Fruit fly (Drosophila melanogaster): ENCODE data around the gene CG6761.

The CG6761 gene

DNA sequence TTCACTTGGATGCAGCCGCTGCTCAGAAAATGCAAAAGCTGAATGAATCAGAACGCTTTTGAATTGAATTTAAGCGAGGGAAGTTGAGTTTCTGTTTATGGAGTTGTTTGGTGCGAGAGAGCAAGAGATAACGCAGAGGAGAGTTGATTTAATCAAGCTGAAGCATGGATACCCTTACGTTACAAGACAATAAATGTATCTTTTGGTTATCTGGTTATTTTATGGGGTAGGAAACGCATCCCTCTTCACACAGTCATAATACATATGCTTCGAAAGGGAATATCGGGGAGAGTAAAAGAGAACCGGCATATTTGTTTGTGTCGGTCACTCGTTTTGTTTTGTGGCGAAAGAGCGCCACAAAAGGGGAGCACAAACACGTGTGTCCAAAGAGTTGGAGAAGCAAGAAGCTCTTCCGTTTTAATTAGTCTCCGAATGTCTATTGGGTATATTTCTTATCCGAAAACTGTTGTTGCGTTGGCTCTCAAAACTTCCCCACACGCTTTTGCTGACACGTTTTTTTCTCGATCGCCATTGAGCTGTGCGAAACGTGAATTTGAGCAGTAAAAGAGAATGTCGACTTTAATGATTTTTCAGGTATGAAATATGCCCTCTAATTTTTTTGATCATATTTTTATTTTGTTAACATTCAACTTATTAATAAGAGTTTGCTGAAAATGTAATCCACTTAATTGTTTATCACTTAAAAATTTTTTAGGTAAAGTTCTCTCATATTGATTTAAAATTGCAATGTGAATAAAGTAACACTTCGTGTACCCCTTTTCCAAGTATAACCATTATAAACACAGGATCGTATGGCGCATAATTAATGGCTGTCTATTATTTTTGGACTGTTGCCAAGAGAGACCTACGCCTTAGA, 6.5 kb downstream of the CG6761 start, which contains the start of gene Prps (continued):
- TF ChIP-seq hbn (GFP tag; IDR thresholded peaks at IDR 0.05; ENCODE audit: partially characterized antibody), result 0 out of 2 replicates have a peak, but pooled peaks have one; percentile 12
- TF ChIP-seq CG4820 (GFP tag; optimal IDR thresholded peaks at IDR 0.05), result peak; percentile 68
- no peak for TF ChIP-seq HLHmδ (GFP tag; optimal IDR thresholded peaks at IDR 0.05)
- TF ChIP-seq CG11247 (GFP tag; IDR thresholded peaks at IDR 0.05), result peak; percentile 61
- TF ChIP-seq Ssrp (tag; optimal IDR thresholded peaks at IDR 0.05), result no peak
- TF ChIP-seq CG8089 (GFP tag; optimal IDR thresholded peaks at IDR 0.05), result peak; percentile 59
- TF ChIP-seq Blimp-1 (GFP tag; optimal IDR thresholded peaks at IDR 0.05), result peak; percentile 72
- peak; percentile 66 to 75 for TF ChIP-seq Hr51 (GFP tag; optimal IDR thresholded peaks at IDR 0.05)
- TF ChIP-seq odd (GFP tag; optimal IDR thresholded peaks at IDR 0.05), result peak; percentile 65
- peak; percentile 62 for TF ChIP-seq Sox102F (GFP tag; optimal IDR thresholded peaks at IDR 0.05)
- TF ChIP-seq CG6791 (GFP tag; IDR thresholded peaks at IDR 0.05; ENCODE audit: partially characterized antibody), result no peak
- TF ChIP-seq ara (GFP tag; IDR thresholded peaks at IDR 0.05), result peak; percentile 55; the same call in 1 of the 2 replicates
- peak; percentile 64 for TF ChIP-seq Optix (GFP tag; IDR thresholded peaks at IDR 0.05)
- TF ChIP-seq CoRest (tag; optimal IDR thresholded peaks at IDR 0.05), result peak; percentile 69
- peak; percentile 81 for TF ChIP-seq CG2120 (GFP tag; optimal IDR thresholded peaks at IDR 0.05)
- TF ChIP-seq unc-4 (GFP tag; IDR thresholded peaks at IDR 0.05; ENCODE audit: partially characterized antibody), result peak; percentile 33; the same call in 1 of the 2 replicates
- TF ChIP-seq sug (tag; optimal IDR thresholded peaks at IDR 0.05), result peak; percentile 68
- TF ChIP-seq Hand (GFP tag; optimal IDR thresholded peaks at IDR 0.05), result peak; percentile 82
- peak; percentile 63 for TF ChIP-seq psq (GFP tag; optimal IDR thresholded peaks at IDR 0.05)
- TF ChIP-seq Ravus (GFP tag; IDR thresholded peaks at IDR 0.05), result peak; percentile 40
- TF ChIP-seq CG9876 (GFP tag; optimal IDR thresholded peaks at IDR 0.05), result peak; percentile 35
- peak in 1 of 3 experiments; percentile 68 for TF ChIP-seq Stat92E (GFP tag; optimal IDR thresholded peaks at IDR 0.05)
- peak; percentile 62; the same call in 2 of the 3 replicates for TF ChIP-seq B-H1 (GFP tag; IDR thresholded peaks at IDR 0.05)
- peak; percentile 66 for TF ChIP-seq CG12391 (tag; optimal IDR thresholded peaks at IDR 0.05)
- no peak for TF ChIP-seq CG14965 (GFP tag; optimal IDR thresholded peaks at IDR 0.05; ENCODE audit: borderline replicate concordance)
- peak; percentile 68 for TF ChIP-seq Nf-YC (tag; optimal IDR thresholded peaks at IDR 0.05)
- no peak for TF ChIP-seq pfk (GFP tag; optimal IDR thresholded peaks at IDR 0.05)
- no peak for TF ChIP-seq CG30020 (tag; optimal IDR thresholded peaks at IDR 0.05)
- peak; percentile 82 for TF ChIP-seq CG33213 (GFP tag; optimal IDR thresholded peaks at IDR 0.05)
- no peak for TF ChIP-seq h (optimal IDR thresholded peaks at IDR 0.05)
- TF ChIP-seq Bgb (GFP tag; IDR thresholded peaks at IDR 0.05; ENCODE audit: partially characterized antibody), result no peak; the same call in 1 of the 2 replicates
- TF ChIP-seq NfI (GFP tag; optimal IDR thresholded peaks at IDR 0.05), result peak; percentile 74
- TF ChIP-seq Hmx (GFP tag; optimal IDR thresholded peaks at IDR 0.05), result no peak
- TF ChIP-seq CG17361 (GFP tag; IDR thresholded peaks at IDR 0.05), result peak; percentile 37; the same call in 1 of the 3 replicates
- peak; percentile 51 for TF ChIP-seq CG13775 (GFP tag; optimal IDR thresholded peaks at IDR 0.05)
- peak; percentile 31; the same call in 1 of the 3 replicates for TF ChIP-seq CG34224 (GFP tag; IDR thresholded peaks at IDR 0.05; ENCODE audit: partially characterized antibody)
- TF ChIP-seq Lpt (GFP tag; optimal IDR thresholded peaks at IDR 0.05), result no peak
- TF ChIP-seq emc (GFP tag; optimal IDR thresholded peaks at IDR 0.05), result peak; percentile 33
- TF ChIP-seq MTF-1 (GFP tag; optimal IDR thresholded peaks at IDR 0.05; ENCODE audit: borderline replicate concordance), result peak; percentile 60
- peak; percentile 74 for TF ChIP-seq gem (tag; optimal IDR thresholded peaks at IDR 0.05)
- TF ChIP-seq scrt (GFP tag; optimal IDR thresholded peaks at IDR 0.05), result peak; percentile 70
- TF ChIP-seq hth (optimal IDR thresholded peaks at IDR 0.05), result no peak
- peak; percentile 76 for TF ChIP-seq CG7839 (tag; optimal IDR thresholded peaks at IDR 0.05)
- peak; percentile 67 for TF ChIP-seq CG7987 (GFP tag; optimal IDR thresholded peaks at IDR 0.05)
- no peak for TF ChIP-seq CG15479 (GFP tag; optimal IDR thresholded peaks at IDR 0.05)
- TF ChIP-seq Atf6 (GFP tag; IDR thresholded peaks at IDR 0.05), result peak; percentile 73
- peak; percentile 83 for TF ChIP-seq ken (GFP tag; IDR thresholded peaks at IDR 0.05)
